Worm (Caenorhabditis elegans) whole organism, late embryonic: ENCODE data around the gene C07E3.10.

Source experiments
- C08G9.2 ChIP-seq: sonication (generic microtip); optimal IDR thresholded peaks from 2 replicates; lab custom pipeline; 2016; ENCODE audit warnings: mild to moderate bottlenecking, missing genetic modification characterization, moderate library complexity, missing compliant biosample characterization
- C38D4.7 ChIP-seq: fragments of 200-800 bp; sonication (Bioruptor generic); optimal IDR thresholded peaks from 2 replicates; lab custom pipeline; 2018; ENCODE audit warnings: mild to moderate bottlenecking, missing genetic modification characterization, moderate library complexity, missing compliant biosample characterization
- F13H6.1 ChIP-seq: sonication (generic microtip); optimal IDR thresholded peaks from 2 replicates; lab custom pipeline; 2016; ENCODE audit warnings: missing genetic modification characterization, missing compliant biosample characterization
- K02D7.2 ChIP-seq: sonication (generic microtip); optimal IDR thresholded peaks from 2 replicates; lab custom pipeline; 2017; ENCODE audit warnings: mild to moderate bottlenecking, missing genetic modification characterization, missing compliant biosample characterization
- T23F11.4 ChIP-seq: fragments of 200-800 bp; sonication (Bioruptor generic); optimal IDR thresholded peaks from 2 replicates; lab custom pipeline; 2018; ENCODE audit warnings: mild to moderate bottlenecking, missing genetic modification characterization, missing compliant biosample characterization
- Y22D7AL.16 ChIP-seq: sonication (generic microtip); optimal IDR thresholded peaks from 2 replicates; lab custom pipeline; 2016; ENCODE audit warnings: missing genetic modification characterization, missing compliant biosample characterization
- ahr-1 ChIP-seq: sonication (generic microtip); optimal IDR thresholded peaks from 2 replicates; lab custom pipeline; 2016; ENCODE audit warnings: missing genetic modification characterization, missing compliant biosample characterization
- ama-1 ChIP-seq: fragments of 150-350 bp; optimal IDR thresholded peaks from 2 replicates; lab custom pipeline; 2014
- ceh-14 ChIP-seq: sonication (generic microtip); optimal IDR thresholded peaks from 2 replicates; lab custom pipeline; 2016; ENCODE audit warnings: missing genotype, missing genetic modification characterization, missing compliant biosample characterization
- ceh-24 ChIP-seq: sonication (generic microtip); optimal IDR thresholded peaks from 2 replicates; lab custom pipeline; 2016; ENCODE audit warnings: mild to moderate bottlenecking, missing genetic modification characterization, missing compliant biosample characterization
- ceh-30 ChIP-seq: fragments of 150-350 bp; optimal IDR thresholded peaks from 2 replicates; lab custom pipeline; 2014; ENCODE audit warnings: missing biosample characterization, missing genetic modification characterization
- ceh-45 ChIP-seq: fragments of 200-800 bp; sonication (Bioruptor generic); IDR thresholded peaks from 2 replicates; pipeline ENCODE4 v1.3.6; 2022; ENCODE audit warnings: missing genetic modification reagents, missing genetic modification characterization, missing compliant biosample characterization
- ceh-48 ChIP-seq: sonication (generic microtip); optimal IDR thresholded peaks from 2 replicates; lab custom pipeline; 2016; ENCODE audit warnings: missing genetic modification characterization, inconsistent platforms, missing compliant biosample characterization
- ceh-6 ChIP-seq: fragments of 200-800 bp; sonication (Bioruptor generic); optimal IDR thresholded peaks from 2 replicates; lab custom pipeline; 2018; ENCODE audit warnings: mild to moderate bottlenecking, missing genetic modification characterization, missing compliant biosample characterization
- ceh-9 ChIP-seq: sonication (generic microtip); optimal IDR thresholded peaks from 2 replicates; lab custom pipeline; 2016; ENCODE audit warnings: mild to moderate bottlenecking, missing genetic modification characterization, inconsistent platforms, missing compliant biosample characterization
- che-1 ChIP-seq: sonication (generic microtip); optimal IDR thresholded peaks from 2 replicates; lab custom pipeline; 2016; ENCODE audit warnings: mild to moderate bottlenecking, missing genetic modification characterization, missing compliant biosample characterization
- dve-1 ChIP-seq: sonication (generic microtip); optimal IDR thresholded peaks from 2 replicates; lab custom pipeline; 2017; ENCODE audit warnings: antibody characterized with exemption, mild to moderate bottlenecking, missing genetic modification characterization, missing compliant biosample characterization
- ets-4 ChIP-seq: sonication (generic microtip); optimal IDR thresholded peaks from 2 replicates; lab custom pipeline; 2016; ENCODE audit warnings: missing genetic modification characterization, missing compliant biosample characterization
- fkh-6 ChIP-seq: sonication (generic microtip); optimal IDR thresholded peaks from 2 replicates; lab custom pipeline; 2016; ENCODE audit warnings: missing genetic modification characterization, missing compliant biosample characterization
- gmeb-2 ChIP-seq: sonication (generic microtip); optimal IDR thresholded peaks from 2 replicates; lab custom pipeline; 2016; ENCODE audit warnings: missing genetic modification characterization, inconsistent platforms, missing compliant biosample characterization
- hlh-13 ChIP-seq: fragments of 200-800 bp; sonication (Bioruptor generic); optimal IDR thresholded peaks from 2 replicates; lab custom pipeline; 2018; ENCODE audit warnings: mild to moderate bottlenecking, missing genetic modification characterization, missing compliant biosample characterization
- hlh-8 ChIP-seq: sonication (generic microtip); optimal IDR thresholded peaks from 2 replicates; lab custom pipeline; 2016; ENCODE audit warnings: missing genotype, missing genetic modification characterization, missing compliant biosample characterization
- lin-11 ChIP-seq: fragments of 200-800 bp; sonication (Bioruptor generic); optimal IDR thresholded peaks from 2 replicates; lab custom pipeline; 2018; ENCODE audit warnings: mild to moderate bottlenecking, missing genetic modification characterization, missing compliant biosample characterization
- madf-2 ChIP-seq: sonication (generic microtip); optimal IDR thresholded peaks from 2 replicates; lab custom pipeline; 2017; ENCODE audit warnings: missing genetic modification characterization, missing compliant biosample characterization
- mec-3 ChIP-seq: sonication (generic microtip); optimal IDR thresholded peaks from 2 replicates; lab custom pipeline; 2016; ENCODE audit warnings: borderline replicate concordance, missing genetic modification characterization, missing compliant biosample characterization
- nfya-1 ChIP-seq: sonication (generic microtip); optimal IDR thresholded peaks from 2 replicates; lab custom pipeline; 2017; ENCODE audit warnings: missing genetic modification characterization, mild to moderate bottlenecking, missing compliant biosample characterization, antibody characterized with exemption, moderate library complexity
- nhr-11 ChIP-seq: fragments of 150-350 bp; optimal IDR thresholded peaks from 2 replicates; lab custom pipeline; 2014; ENCODE audit warnings: missing biosample characterization, missing genetic modification characterization
- pag-3 ChIP-seq: sonication (generic microtip); optimal IDR thresholded peaks from 2 replicates; lab custom pipeline; 2016; ENCODE audit warnings: missing compliant biosample characterization, missing genetic modification characterization, borderline replicate concordance
- pha-2 ChIP-seq: sonication (generic microtip); optimal IDR thresholded peaks from 2 replicates; lab custom pipeline; 2017; ENCODE audit warnings: mild to moderate bottlenecking, missing genetic modification characterization, missing compliant biosample characterization
- pros-1 ChIP-seq: fragments of 150-350 bp; optimal IDR thresholded peaks from 2 replicates; lab custom pipeline; 2014; ENCODE audit warnings: missing biosample characterization, missing genetic modification reagents, missing genetic modification characterization
- ref-2 ChIP-seq: sonication (generic microtip); optimal IDR thresholded peaks from 2 replicates; lab custom pipeline; 2016; ENCODE audit warnings: missing genetic modification characterization, missing compliant biosample characterization
- rnt-1 ChIP-seq: sonication (generic microtip); optimal IDR thresholded peaks from 2 replicates; lab custom pipeline; 2016; ENCODE audit warnings: missing genetic modification characterization, missing compliant biosample characterization
- sdc-2 ChIP-seq: sonication (generic microtip); optimal IDR thresholded peaks from 2 replicates; lab custom pipeline; 2016; ENCODE audit warnings: missing genotype, missing genetic modification characterization, missing compliant biosample characterization
- sox-2 ChIP-seq: fragments of 200-800 bp; sonication (Bioruptor generic); IDR thresholded peaks from 2 replicates; pipeline ENCODE4 v1.3.6; 2022; ENCODE audit warnings: missing genetic modification reagents, missing genetic modification characterization, missing compliant biosample characterization
- sox-4 ChIP-seq: sonication (generic microtip); optimal IDR thresholded peaks from 2 replicates; lab custom pipeline; 2017; ENCODE audit warnings: mild to moderate bottlenecking, missing genetic modification characterization, inconsistent platforms, missing compliant biosample characterization
- tbx-7 ChIP-seq: sonication (generic microtip); optimal IDR thresholded peaks from 2 replicates; lab custom pipeline; 2016; ENCODE audit warnings: missing genotype, missing genetic modification characterization, missing compliant biosample characterization
- ttx-3 ChIP-seq: sonication (generic microtip); optimal IDR thresholded peaks from 2 replicates; lab custom pipeline; 2016; ENCODE audit warnings: missing genetic modification reagents, missing genetic modification characterization, missing compliant biosample characterization
- unc-42 ChIP-seq: sonication (generic microtip); optimal IDR thresholded peaks from 2 replicates; lab custom pipeline; 2016; ENCODE audit warnings: missing genotype, missing genetic modification characterization, missing compliant biosample characterization
- unc-55 ChIP-seq: sonication (generic microtip); optimal IDR thresholded peaks from 2 replicates; lab custom pipeline; 2017; ENCODE audit warnings: missing biosample characterization, missing genetic modification reagents, missing genetic modification characterization
- zip-5 ChIP-seq: sonication (generic microtip); optimal IDR thresholded peaks from 2 replicates; lab custom pipeline; 2016; ENCODE audit warnings: missing genetic modification characterization, missing compliant biosample characterization

The C07E3.10 gene

ce11 chrII:10315252-10315651, 30.9 kb upstream of the C07E3.10 start, which contains the start of gene idpp-8:
idpp-8 (plus strand) TSS chrII:10315552.
- TF ChIP-seq tbx-7 (tag; lab: Kevin White, UChicago) (no peak), hlh-8 (tag; lab: Kevin White, UChicago) (no peak), ceh-48 (no peak)

- TF ChIP-seq pros-1 (tag; lab: Kevin White, UChicago) (no peak), T23F11.4 (GFP tag; lab: Kevin White, UChicago) (no peak), C08G9.2 (tag; lab: Kevin White, UChicago) (no peak), hlh-13 (GFP tag; lab: Kevin White, UChicago) (no peak), ets-4 (no peak), pha-2 (tag; lab: Kevin White, UChicago) (no peak)
Observed at ce11 chrII:10316119-10316518, 30.1 kb upstream of the C07E3.10 start, which contains the start of gene gcy-5. gcy-5 (minus strand) TSS chrII:10316219.

- TF ChIP-seq F13H6.1 (tag; lab: Kevin White, UChicago) (no peak), ref-2 (tag; lab: Kevin White, UChicago) (no peak), ahr-1 (no peak)
Observed at ce11 chrII:10317007-10317406, 29.2 kb upstream of the C07E3.10 start, which contains the start of gene M02G9.4. M02G9.4 (plus strand) TSS chrII:10317307.

- TF ChIP-seq Y22D7AL.16 (tag; lab: Kevin White, UChicago): no peak
- TF ChIP-seq ceh-9 (tag; lab: Kevin White, UChicago): no peak
- no peak for TF ChIP-seq ceh-14 (tag; lab: Kevin White, UChicago)
- no peak for TF ChIP-seq mec-3
- TF ChIP-seq dve-1 (tag; lab: Kevin White, UChicago): no peak
- TF ChIP-seq unc-42 (tag; lab: Kevin White, UChicago): no peak
- TF ChIP-seq hlh-8 (tag; lab: Kevin White, UChicago): no peak
- TF ChIP-seq ceh-30: no peak
- TF ChIP-seq, all 69 proteins: peak for 0
Observed at ce11 chrII:10321410-10321809, 24.8 kb upstream of the C07E3.10 start, which contains the start of gene idpp-4. idpp-4 (plus strand) TSS chrII:10321460.

- TF ChIP-seq ama-1 (lab: Kevin White, UChicago) (no peak), zip-5 (tag; lab: Kevin White, UChicago) (no peak), lin-11 (no peak), sdc-2 (tag; lab: Kevin White, UChicago) (no peak), unc-55 (GFP tag; lab: Kevin White, UChicago) (no peak), C38D4.7 (no peak), tbx-7 (tag; lab: Kevin White, UChicago) (no peak), ceh-45 (GFP tag; lab: Robert Waterston, UW) (no peak), sox-2 (GFP tag; lab: Robert Waterston, UW) (no peak), pag-3 (tag; lab: Kevin White, UChicago) (no peak), ttx-3 (tag; lab: Kevin White, UChicago) (no peak), K02D7.2 (no peak), rnt-1 (tag; lab: Kevin White, UChicago) (no peak), mec-3 (no peak), C08G9.2 (tag; lab: Kevin White, UChicago) (no peak)
Observed at ce11 chrII:10325615-10326232, 20.5 kb upstream of the C07E3.10 start, which contains the start of gene appg-1. appg-1 (plus strand) TSS chrII:10326041.

- TF ChIP-seq nfya-1 (tag; lab: Kevin White, UChicago) (no peak), pha-2 (tag; lab: Kevin White, UChicago) (no peak), ceh-14 (tag; lab: Kevin White, UChicago) (no peak), unc-55 (GFP tag; lab: Kevin White, UChicago) (no peak), ceh-6 (GFP tag; lab: Kevin White, UChicago) (no peak), che-1 (no peak), ceh-48 (no peak), nhr-11 (tag; lab: Kevin White, UChicago) (no peak), dve-1 (tag; lab: Kevin White, UChicago) (no peak), gmeb-2 (tag; lab: Kevin White, UChicago) (no peak), unc-42 (tag; lab: Kevin White, UChicago) (no peak), fkh-6 (tag; lab: Kevin White, UChicago) (no peak), sox-4 (no peak), ets-4 (no peak), ceh-24 (no peak), ahr-1 (no peak), madf-2 (tag; lab: Kevin White, UChicago) (no peak), ttx-3 (tag; lab: Kevin White, UChicago) (no peak)
Observed at ce11 chrII:10329754-10330153, 16.4 kb upstream of the C07E3.10 start.
